Fruit fly (Drosophila melanogaster) whole organism, adult: ENCODE results near the gene CG33282.
A peak's percentile ranks its signal among the peaks of the same experiment; 100 is the strongest.

Source experiments
- CG12768 ChIP-seq: fragments of 200-800 bp; sonication (Bioruptor generic); optimal IDR thresholded peaks from 2 replicates; lab custom pipeline; 2017; ENCODE audit warnings: missing biosample characterization, missing genetic modification characterization, mild to moderate bottlenecking, moderate library complexity, missing genetic modification reagents
- CG14711 ChIP-seq: fragments of 200-800 bp; sonication (Bioruptor generic); optimal IDR thresholded peaks from 2 replicates; lab custom pipeline; 2018; ENCODE audit warnings: missing biosample characterization, mild to moderate bottlenecking, missing genetic modification characterization, moderate library complexity
- CG1620 ChIP-seq: fragments of 200-800 bp; sonication (Bioruptor generic); optimal IDR thresholded peaks from 2 replicates; lab custom pipeline; 2016; ENCODE audit warnings: missing biosample characterization, missing genetic modification characterization
- CG33017 ChIP-seq: fragments of 200-800 bp; sonication (Bioruptor generic); optimal IDR thresholded peaks from 2 replicates; lab custom pipeline; 2018; ENCODE audit warnings: missing biosample characterization, mild to moderate bottlenecking, missing genetic modification characterization, moderate library complexity
- CG7101 ChIP-seq: fragments of 200-800 bp; sonication (Bioruptor generic); optimal IDR thresholded peaks from 2 replicates; lab custom pipeline; 2018; ENCODE audit warnings: missing biosample characterization, mild to moderate bottlenecking, missing genetic modification characterization, moderate library complexity
- Crg-1 ChIP-seq: fragments of 200-800 bp; sonication (Bioruptor generic); optimal IDR thresholded peaks from 2 replicates; lab custom pipeline; 2016; ENCODE audit warnings: missing biosample characterization, missing genetic modification characterization
- Hr96 ChIP-seq: fragments of 200-800 bp; sonication (Bioruptor generic); optimal IDR thresholded peaks from 2 replicates; lab custom pipeline; 2016; ENCODE audit warnings: missing biosample characterization, missing genetic modification characterization
- Mnt ChIP-seq: fragments of 200-800 bp; sonication (Bioruptor generic); optimal IDR thresholded peaks from 2 replicates; lab custom pipeline; 2016; ENCODE audit warnings: missing biosample characterization, mild to moderate bottlenecking, missing genetic modification characterization
- cnc ChIP-seq, 2 experiments: fragments of >200 bp; optimal IDR thresholded peaks; 2 replicates each; lab custom pipeline; 2017
- kay ChIP-seq: fragments of 200-800 bp; sonication (Bioruptor generic); peaks from one replicate; lab custom pipeline; 2016; ENCODE audit warnings: missing biosample characterization, missing genetic modification characterization, borderline replicate concordance
- pad ChIP-seq: fragments of 200-800 bp; sonication (Bioruptor generic); optimal IDR thresholded peaks from 3 replicates; lab custom pipeline; 2017; ENCODE audit warnings: missing biosample characterization, missing genetic modification characterization, mild to moderate bottlenecking, moderate library complexity, missing genetic modification reagents
- tj ChIP-seq: fragments of 200-800 bp; sonication (Bioruptor generic); optimal IDR thresholded peaks from 3 replicates; lab custom pipeline; 2017; ENCODE audit warnings: missing biosample characterization, mild to moderate bottlenecking, missing genetic modification characterization, moderate library complexity

- peak; percentile 97 for TF ChIP-seq pad
- peak; percentile 92 for TF ChIP-seq CG33017 (tag; lab: Kevin White, UChicago)
- no peak for TF ChIP-seq Hr96 (GFP tag; lab: Kevin White, UChicago)
- TF ChIP-seq Mnt = peak; percentile 96
- TF ChIP-seq CG7101 (tag; lab: Kevin White, UChicago) = peak; percentile 92
- TF ChIP-seq CG1620 (GFP tag; lab: Kevin White, UChicago) = peak; percentile 90
- TF ChIP-seq kay = no peak
- peak; percentile 60 for TF ChIP-seq tj
- TF ChIP-seq Crg-1 (GFP tag; lab: Kevin White, UChicago) = peak; percentile 82
- no peak for TF ChIP-seq cnc (optimal IDR thresholded peaks at IDR 0.05; lab: Kevin White, UChicago)
- peak; percentile 89 for TF ChIP-seq CG12768 (GFP tag; lab: Kevin White, UChicago)
- peak; percentile 85 for TF ChIP-seq CG14711
These were observed 27.1 kb downstream of the CG33282 start, which contains the start of gene E23 for dm6 chr2L:3354642-3355380.
